Worm (Caenorhabditis elegans): Measurements from ENCODE around the gene R06B9.5.
A peak's percentile ranks its signal among the peaks of the same experiment; 100 is the strongest.

Gene R06B9.5

DNA sequence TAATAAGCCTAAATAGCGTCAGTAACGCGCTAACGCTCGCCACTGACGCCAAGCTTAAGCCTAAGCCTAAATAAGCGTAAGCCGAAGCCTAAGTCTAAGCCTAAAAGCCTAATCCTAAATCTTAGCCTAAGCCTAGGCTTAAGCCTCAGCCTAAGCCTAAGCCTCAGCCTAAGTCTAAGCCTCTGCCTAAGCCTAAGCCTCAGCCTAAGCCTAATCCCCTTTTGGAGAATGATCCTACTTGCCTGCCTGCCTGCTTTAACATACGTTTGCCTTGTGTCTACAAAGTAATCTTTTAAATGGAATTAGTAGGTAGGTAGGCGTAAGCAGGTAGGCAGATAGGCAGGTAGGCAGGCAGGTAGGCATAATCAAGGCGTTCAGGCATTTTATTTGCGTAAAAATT is 20.8 kb upstream of the R06B9.5 start:
- TF ChIP-seq unc-55 (GFP tag; optimal IDR thresholded peaks at IDR 0.05), result no peak

DNA sequence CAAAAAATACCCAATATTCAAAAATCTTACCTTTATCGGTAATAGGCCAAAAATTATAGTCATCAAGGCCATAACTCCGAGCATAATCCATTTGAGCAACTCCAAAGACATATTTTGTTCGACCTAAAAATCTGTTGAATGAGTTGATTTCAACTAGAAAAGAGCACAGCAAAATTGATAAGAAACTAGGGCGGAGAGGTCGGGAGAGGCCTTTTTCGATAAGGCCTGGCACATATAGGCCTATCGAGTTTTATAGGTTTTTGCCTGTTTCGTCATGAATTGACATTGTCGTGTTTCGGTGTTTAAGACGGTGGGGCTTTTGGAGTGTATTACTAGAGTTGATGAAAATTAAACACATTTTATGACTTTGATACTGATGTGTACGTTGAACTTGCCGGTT is 20.4 kb upstream of the R06B9.5 start, which contains the start of gene zipt-2.3:
zipt-2.3 (minus strand) TSS at position 147 of the 400 bp plus-strand sequence.
- TF ChIP-seq crh-2 (tag; optimal IDR thresholded peaks at IDR 0.05) (peak; percentile 21), fos-1 (tag; optimal IDR thresholded peaks at IDR 0.05) (peak; percentile 38), unc-55 (GFP tag; optimal IDR thresholded peaks at IDR 0.05) (no peak)

ce11 chrII:13717393-13718367 is 18.4 kb upstream of the R06B9.5 start:
- TF ChIP-seq lin-11 (tag; optimal IDR thresholded peaks at IDR 0.05), result no peak
- no peak for TF ChIP-seq elt-1 (tag; optimal IDR thresholded peaks at IDR 0.05)
- no peak for TF ChIP-seq alr-1 (tag; optimal IDR thresholded peaks at IDR 0.05)
- TF ChIP-seq nhr-23 (tag; optimal IDR thresholded peaks at IDR 0.05), result no peak
- no peak for TF ChIP-seq ceh-16 (tag; optimal IDR thresholded peaks at IDR 0.05)
- TF ChIP-seq aly-2 (tag; optimal IDR thresholded peaks at IDR 0.05), result no peak
- no peak for TF ChIP-seq nhr-6 (tag; optimal IDR thresholded peaks at IDR 0.05)
- no peak for TF ChIP-seq nhr-11 (tag; optimal IDR thresholded peaks at IDR 0.05)
- no peak for TF ChIP-seq crh-2 (tag; optimal IDR thresholded peaks at IDR 0.05)
- TF ChIP-seq elt-3 (tag; optimal IDR thresholded peaks at IDR 0.05), result no peak
- no peak for TF ChIP-seq skn-1 (tag; optimal IDR thresholded peaks at IDR 0.05)
- TF ChIP-seq snpc-4 (tag; optimal IDR thresholded peaks at IDR 0.05), result no peak
- no peak for TF ChIP-seq peb-1 (tag; optimal IDR thresholded peaks at IDR 0.05)
- TF ChIP-seq ztf-11 (tag; optimal IDR thresholded peaks at IDR 0.05), result no peak
- TF ChIP-seq ztf-4 (tag; optimal IDR thresholded peaks at IDR 0.05), result no peak
- no peak for TF ChIP-seq sem-4 (tag; optimal IDR thresholded peaks at IDR 0.05)

DNA sequence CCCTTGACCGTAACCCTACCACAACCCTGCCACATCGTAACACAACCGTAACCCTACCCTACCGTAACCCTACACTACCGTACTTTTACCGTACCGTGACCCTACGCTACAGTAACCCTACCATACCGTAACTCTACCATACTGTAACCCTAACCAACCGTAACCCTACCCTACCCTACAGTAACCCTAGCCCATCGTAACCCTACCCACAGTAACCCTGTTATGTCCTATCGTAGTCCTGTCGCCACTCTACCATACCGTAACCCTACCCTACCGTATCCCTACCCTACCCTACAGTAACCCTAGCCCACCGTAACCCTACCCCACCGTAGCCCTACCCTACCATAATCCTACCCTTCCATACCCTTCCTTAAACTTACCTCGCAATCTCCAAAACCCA is 15.5 kb upstream of the R06B9.5 start:
- TF ChIP-seq gmeb-1 (tag; optimal IDR thresholded peaks at IDR 0.05) (no peak), ztf-4 (tag; optimal IDR thresholded peaks at IDR 0.05) (no peak), ztf-11 (tag; optimal IDR thresholded peaks at IDR 0.05) (no peak), lin-39 (tag; optimal IDR thresholded peaks at IDR 0.05) (no peak), mbf-1 (tag; optimal IDR thresholded peaks at IDR 0.05) (no peak), nhr-21 (tag; optimal IDR thresholded peaks at IDR 0.05) (no peak), nhr-237 (tag; optimal IDR thresholded peaks at IDR 0.05) (no peak), sma-9 (GFP tag; optimal IDR thresholded peaks at IDR 0.05) (no peak), sma-9 (tag; optimal IDR thresholded peaks at IDR 0.05) (no peak), lin-13 (GFP tag; optimal IDR thresholded peaks at IDR 0.05) (no peak), nhr-10 (tag; optimal IDR thresholded peaks at IDR 0.05) (no peak)

- no peak for TF ChIP-seq C34F6.9 (tag; optimal IDR thresholded peaks at IDR 0.05)
- TF ChIP-seq elt-3 (tag; optimal IDR thresholded peaks at IDR 0.05), result no peak
- no peak for TF ChIP-seq F13H6.1 (tag; optimal IDR thresholded peaks at IDR 0.05)
- no peak for TF ChIP-seq nhr-23 (tag; optimal IDR thresholded peaks at IDR 0.05)
- TF ChIP-seq mab-5 (tag; optimal IDR thresholded peaks at IDR 0.05), result no peak
- TF ChIP-seq egl-27 (tag; optimal IDR thresholded peaks at IDR 0.05), result no peak
- no peak for TF ChIP-seq fos-1 (tag; optimal IDR thresholded peaks at IDR 0.05)
- TF ChIP-seq sma-9 (GFP tag; optimal IDR thresholded peaks at IDR 0.05), result no peak
- TF ChIP-seq sma-9 (tag; optimal IDR thresholded peaks at IDR 0.05), result no peak
- TF ChIP-seq nhr-237 (tag; optimal IDR thresholded peaks at IDR 0.05), result no peak
- TF ChIP-seq nhr-6 (tag; optimal IDR thresholded peaks at IDR 0.05), result no peak
- TF ChIP-seq snpc-4 (tag; optimal IDR thresholded peaks at IDR 0.05), result no peak
- no peak for TF ChIP-seq ceh-82 (tag; optimal IDR thresholded peaks at IDR 0.05)
- TF ChIP-seq zag-1 (tag; optimal IDR thresholded peaks at IDR 0.05), result no peak
- TF ChIP-seq crh-2 (tag; optimal IDR thresholded peaks at IDR 0.05), result no peak
- no peak for TF ChIP-seq nhr-12 (tag; optimal IDR thresholded peaks at IDR 0.05)
These were observed 14.9 kb upstream of the R06B9.5 start, which contains the start of gene sre-46 for ce11 chrII:13721218-13721617. Gene sre-46 (minus strand): TSS chrII:13721318.

All from whole organism, L2 larva.